Fruit fly (Drosophila melanogaster) whole organism, adult: ENCODE results near the gene CG10591.

Experiments used
- CG11617 ChIP-seq: fragments of 200-800 bp; sonication (Bioruptor generic); optimal IDR thresholded peaks from 2 replicates; lab custom pipeline; 2017; ENCODE audit warnings: mild to moderate bottlenecking, missing biosample characterization, missing genetic modification reagents, missing genetic modification characterization
- CG14711 ChIP-seq: fragments of 200-800 bp; sonication (Bioruptor generic); optimal IDR thresholded peaks from 2 replicates; lab custom pipeline; 2018; ENCODE audit warnings: missing biosample characterization, mild to moderate bottlenecking, missing genetic modification characterization, moderate library complexity
- Hr96 ChIP-seq: fragments of 200-800 bp; sonication (Bioruptor generic); optimal IDR thresholded peaks from 2 replicates; lab custom pipeline; 2016; ENCODE audit warnings: missing biosample characterization, missing genetic modification characterization
- Mnt ChIP-seq: fragments of 200-800 bp; sonication (Bioruptor generic); optimal IDR thresholded peaks from 2 replicates; lab custom pipeline; 2016; ENCODE audit warnings: missing biosample characterization, mild to moderate bottlenecking, missing genetic modification characterization
- bab1 ChIP-seq: fragments of 200-800 bp; sonication (Bioruptor generic); optimal IDR thresholded peaks from 3 replicates; lab custom pipeline; 2019; ENCODE audit warnings: missing biosample characterization, mild to moderate bottlenecking, missing genetic modification characterization, moderate library complexity

- peak; percentile 59 for TF ChIP-seq Hr96 (GFP tag; lab: Kevin White, UChicago)
- TF ChIP-seq Mnt, result peak; percentile 31
- TF ChIP-seq CG11617 (GFP tag; lab: Kevin White, UChicago), result peak; percentile 48
- TF ChIP-seq CG14711 (tag; lab: Kevin White, UChicago), result no peak
- no peak for TF ChIP-seq bab1
Observed at dm6 chr3L:5641547-5641946, 42.1 kb upstream of the CG10591 start.
